Worm (Caenorhabditis elegans): Measurements from ENCODE around the gene Y53F4A.2.

Gene Y53F4A.2

DNA sequence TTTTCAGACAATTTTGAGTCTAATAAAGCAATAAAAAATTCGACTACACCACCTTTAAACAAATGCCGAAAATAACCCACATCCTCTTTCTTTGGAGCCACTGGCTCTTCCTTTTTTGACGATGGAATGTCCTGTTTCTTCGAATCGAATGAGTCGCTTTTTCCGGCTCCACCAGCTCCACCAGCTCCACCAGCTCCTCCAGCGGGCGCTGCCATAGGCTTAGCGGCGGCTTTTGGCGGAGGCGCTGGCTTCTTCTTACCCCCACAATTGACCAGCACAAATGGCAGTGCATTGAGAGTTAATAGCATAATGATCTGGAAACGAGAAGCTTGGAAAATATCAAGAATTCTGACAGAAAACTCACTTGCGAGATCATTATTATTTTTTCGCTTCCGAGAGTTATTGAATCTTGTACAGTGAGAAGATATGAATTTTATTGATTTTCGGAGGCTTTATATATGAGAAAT lies at the start of gene Y53F4A.2:
Gene Y53F4A.2, minus strand, starts transcription at position 417 of the 467 bp plus-strand sequence.
- TF ChIP-seq efl-1 (optimal IDR thresholded peaks at IDR 0.05): no peak
- TF ChIP-seq efl-1 (GFP tag; optimal IDR thresholded peaks at IDR 0.05 in 1 of 2): no peak
- TF ChIP-seq elt-2 (tag; optimal IDR thresholded peaks at IDR 0.05): no peak
- no peak for TF ChIP-seq C16A3.4 (tag; optimal IDR thresholded peaks at IDR 0.05)
- TF ChIP-seq lsy-2 (tag; optimal IDR thresholded peaks at IDR 0.05): no peak
- no peak for TF ChIP-seq lin-13 (GFP tag; optimal IDR thresholded peaks at IDR 0.05)
- TF ChIP-seq lin-15B (tag; optimal IDR thresholded peaks at IDR 0.05): no peak
- TF ChIP-seq dsc-1 (tag; optimal IDR thresholded peaks at IDR 0.05): no peak
- no peak for TF ChIP-seq jun-1 (tag; optimal IDR thresholded peaks at IDR 0.05)
- TF ChIP-seq pax-3 (tag; optimal IDR thresholded peaks at IDR 0.05): no peak
- TF ChIP-seq rnt-1 (tag; optimal IDR thresholded peaks at IDR 0.05): no peak
- no peak for TF ChIP-seq egl-13 (tag; optimal IDR thresholded peaks at IDR 0.05)
- TF ChIP-seq C34B4.2 (tag; optimal IDR thresholded peaks at IDR 0.05): no peak

DNA sequence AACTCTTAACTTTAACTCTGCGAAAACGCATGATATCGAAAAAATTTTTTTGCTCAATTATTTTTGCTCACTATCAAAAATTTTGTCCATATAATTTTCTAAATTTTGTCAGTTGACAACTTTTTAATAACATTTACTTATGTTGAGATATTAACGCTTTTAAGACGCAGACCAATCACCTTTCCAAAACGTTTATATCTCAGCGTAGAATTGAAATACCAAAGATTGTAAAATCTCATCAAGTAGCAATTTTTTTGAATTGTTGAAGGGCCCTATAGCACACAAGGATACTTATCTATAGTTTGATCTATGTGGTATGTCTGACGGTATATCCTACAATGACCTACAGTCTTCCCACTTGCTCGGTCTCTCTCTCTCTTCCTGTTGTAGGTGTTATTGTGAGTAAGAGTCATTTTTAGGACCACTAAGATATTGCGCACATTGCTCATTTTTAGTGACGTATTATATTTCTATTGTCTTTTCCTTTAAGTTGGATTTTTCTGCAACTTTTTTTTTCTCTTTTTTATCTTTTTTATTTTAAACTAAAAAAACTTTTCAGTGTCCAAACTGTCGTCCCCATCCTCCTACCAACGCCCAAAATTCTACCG lies 42.3 kb upstream of the Y53F4A.2 start, which contains the start of gene pde-3:
Gene pde-3, plus strand, starts transcription at position 558 of the 608 bp plus-strand sequence.
- TF ChIP-seq sup-37 (GFP tag; optimal IDR thresholded peaks at IDR 0.05) (no peak), swsn-7 (tag; optimal IDR thresholded peaks at IDR 0.05) (no peak), efl-1 (optimal IDR thresholded peaks at IDR 0.05) (no peak), efl-1 (GFP tag; optimal IDR thresholded peaks at IDR 0.05 in 1 of 2) (peak in 1 of 2 experiments; percentile 65), nhr-85 (tag) (peak; percentile 25)

DNA sequence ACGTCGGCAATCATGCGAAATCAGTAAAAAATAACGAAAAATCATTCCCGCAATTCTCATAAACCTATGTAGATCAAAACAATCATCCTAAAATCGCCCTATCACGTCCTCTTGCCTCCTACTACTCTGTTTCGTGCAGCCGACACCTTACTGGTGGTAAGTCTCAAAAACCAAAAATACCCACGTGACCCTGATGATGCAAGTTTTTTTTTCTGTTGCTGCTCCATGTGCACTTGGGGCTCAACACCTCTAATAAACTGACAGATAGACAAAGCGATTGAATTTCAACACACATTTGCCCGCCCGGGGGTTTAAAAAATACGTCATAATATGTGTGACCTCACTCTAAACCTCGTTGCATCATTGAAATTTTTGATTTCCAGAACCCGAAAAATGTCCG lies 39.9 kb upstream of the Y53F4A.2 start:
- TF ChIP-seq mdl-1 (tag; optimal IDR thresholded peaks at IDR 0.05): peak in 1 of 2 experiments; percentile 75
- peak; percentile 90 for TF ChIP-seq snpc-4 (tag; optimal IDR thresholded peaks at IDR 0.05)
- TF ChIP-seq lin-14 (GFP tag; optimal IDR thresholded peaks at IDR 0.05): peak; percentile 34
- no peak for TF ChIP-seq efl-1 (optimal IDR thresholded peaks at IDR 0.05)
- TF ChIP-seq efl-1 (GFP tag; optimal IDR thresholded peaks at IDR 0.05 in 1 of 2): peak in 1 of 2 experiments; percentile 89
- no peak for TF ChIP-seq snu-23 (GFP tag; optimal IDR thresholded peaks at IDR 0.05)
- no peak for TF ChIP-seq sox-4 (tag; optimal IDR thresholded peaks at IDR 0.05)
- no peak for TF ChIP-seq ets-5 (GFP tag; IDR thresholded peaks at IDR 0.05)
- no peak for TF ChIP-seq grh-1 (GFP tag; IDR thresholded peaks at IDR 0.05)
- no peak for TF ChIP-seq mef-2 (tag; optimal IDR thresholded peaks at IDR 0.05)
- peak; percentile 12 for TF ChIP-seq lin-13 (GFP tag; optimal IDR thresholded peaks at IDR 0.05)

DNA sequence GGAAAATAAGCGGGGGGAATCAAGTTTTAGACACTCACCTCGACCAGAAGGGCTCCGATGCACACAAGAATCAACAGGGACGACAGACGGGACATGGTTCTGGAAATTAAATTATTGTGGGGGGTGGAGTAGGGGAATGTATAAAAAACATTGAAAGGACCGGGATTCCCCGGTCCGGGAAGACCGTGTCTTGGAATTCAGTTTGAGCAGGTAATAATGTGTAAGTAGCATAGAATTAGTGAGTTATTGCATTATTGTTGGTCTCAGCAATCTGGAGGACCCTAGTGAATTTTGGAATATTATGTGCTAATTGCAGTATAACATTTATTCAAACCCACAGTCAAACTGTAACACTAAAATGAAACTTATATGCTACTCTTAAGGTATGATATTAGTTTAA lies 33.4 kb upstream of the Y53F4A.2 start, which contains the start of gene R03C1.1:
Gene R03C1.1, minus strand, starts transcription at position 101 of the 400 bp plus-strand sequence.
- TF ChIP-seq pax-3 (tag; optimal IDR thresholded peaks at IDR 0.05) (no peak), C04F5.9 (tag; optimal IDR thresholded peaks at IDR 0.05) (no peak), grh-1 (GFP tag; IDR thresholded peaks at IDR 0.05) (no peak), snu-23 (GFP tag; optimal IDR thresholded peaks at IDR 0.05) (no peak), hlh-4 (tag; optimal IDR thresholded peaks at IDR 0.05) (no peak), rnt-1 (tag; optimal IDR thresholded peaks at IDR 0.05) (no peak), xbp-1 (tag; optimal IDR thresholded peaks at IDR 0.05) (no peak), zag-1 (tag; optimal IDR thresholded peaks at IDR 0.05) (no peak), egl-27 (tag; optimal IDR thresholded peaks at IDR 0.05) (no peak), efl-1 (optimal IDR thresholded peaks at IDR 0.05) (no peak), efl-1 (GFP tag; optimal IDR thresholded peaks at IDR 0.05 in 1 of 2) (no peak), F16B12.6 (tag; optimal IDR thresholded peaks at IDR 0.05) (no peak), mep-1 (tag; optimal IDR thresholded peaks at IDR 0.05) (no peak), nhr-77 (tag; optimal IDR thresholded peaks at IDR 0.05) (no peak), nhr-76 (tag; optimal IDR thresholded peaks at IDR 0.05) (no peak), unc-62 (GFP tag; optimal IDR thresholded peaks at IDR 0.05) (no peak), pqm-1 (tag; optimal IDR thresholded peaks at IDR 0.05) (no peak), ztf-4 (tag; optimal IDR thresholded peaks at IDR 0.05) (no peak), nhr-47 (tag; optimal IDR thresholded peaks at IDR 0.05) (no peak)
